Worm (Caenorhabditis elegans): ENCODE results near the gene clec-41.
"Not testable (repeated sequence)": the region's sequence is repeated elsewhere in the genome, so short reads cannot be mapped to it uniquely, and the experiment has no call there.

clec-41 gene

DNA sequence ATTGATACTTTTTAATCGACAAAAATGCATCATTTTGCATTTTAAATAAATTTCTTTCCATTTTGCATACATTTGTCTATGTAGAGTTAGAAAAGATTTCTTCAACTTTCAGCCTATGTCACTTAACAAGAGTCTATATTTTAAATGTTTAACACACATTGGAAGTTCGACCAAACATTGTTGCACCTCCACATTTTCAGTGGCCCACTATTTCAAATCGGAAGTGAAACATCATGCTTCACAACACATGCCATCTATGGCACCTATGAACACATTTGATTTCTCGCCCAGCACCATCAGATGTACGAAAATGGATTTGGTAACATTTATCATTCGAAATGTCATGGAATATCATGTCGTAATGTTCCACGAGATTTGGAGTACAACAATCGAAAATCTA, 780 bp upstream of the clec-41 start, which contains the start of gene dhc-3:
dhc-3 (plus strand) TSS at position 301 of the 400 bp plus-strand sequence.
- TF ChIP-seq attf-3 (GFP tag; conservative IDR thresholded peaks at IDR 0.05), result no peak
- TF ChIP-seq lin-35 (GFP tag; optimal IDR thresholded peaks at IDR 0.05), result no peak
- no peak for TF ChIP-seq pbrm-1 (GFP tag; IDR thresholded peaks at IDR 0.05)
- TF ChIP-seq let-607 (tag; optimal IDR thresholded peaks at IDR 0.05), result no peak
- TF ChIP-seq T26A5.8 (tag; optimal IDR thresholded peaks at IDR 0.05), result no peak
- TF ChIP-seq hrde-1 (tag; optimal IDR thresholded peaks at IDR 0.05; ENCODE audit: borderline replicate concordance), result no peak
- TF ChIP-seq hlh-12 (tag; optimal IDR thresholded peaks at IDR 0.05), result no peak
- no peak for TF ChIP-seq efl-1 (GFP tag; optimal IDR thresholded peaks at IDR 0.05)
- no peak for TF ChIP-seq nhr-90 (tag; optimal IDR thresholded peaks at IDR 0.05)
- TF ChIP-seq nhr-120 (GFP tag; IDR thresholded peaks at IDR 0.05), result no peak
- no peak for TF ChIP-seq ccch-3 (GFP tag; optimal IDR thresholded peaks at IDR 0.05)
- TF ChIP-seq dpff-1 (tag; optimal IDR thresholded peaks at IDR 0.05), result no peak
- no peak for TF ChIP-seq Y56A3A.18 (GFP tag; IDR thresholded peaks at IDR 0.05)
- no peak for TF ChIP-seq C17E4.6 (GFP tag; IDR thresholded peaks at IDR 0.05)
- TF ChIP-seq F22D6.2 (tag; optimal IDR thresholded peaks at IDR 0.05), result no peak
- no peak for TF ChIP-seq lir-1 (GFP tag; conservative IDR thresholded peaks at IDR 0.05)

- not testable (repeated sequence) for TF ChIP-seq ceh-79 (tag; optimal IDR thresholded peaks at IDR 0.05); hlh-26 (GFP tag; conservative IDR thresholded peaks at IDR 0.05); tbx-9 (tag; optimal IDR thresholded peaks at IDR 0.05; ENCODE audit: borderline replicate concordance)
These were observed 3.1 kb downstream of the clec-41 start, which contains the start of gene clec-225 for ce11 chrV:13134786-13135185. TSS of gene clec-225 (minus strand) at chrV:13134886.

- TF ChIP-seq lin-35 (GFP tag; optimal IDR thresholded peaks at IDR 0.05), result no peak
These were observed 4.5 kb downstream of the clec-41 start, which contains the start of gene B0365.9 for ce11 chrV:13133380-13133779. TSS of gene B0365.9 (minus strand) at chrV:13133565.

DNA sequence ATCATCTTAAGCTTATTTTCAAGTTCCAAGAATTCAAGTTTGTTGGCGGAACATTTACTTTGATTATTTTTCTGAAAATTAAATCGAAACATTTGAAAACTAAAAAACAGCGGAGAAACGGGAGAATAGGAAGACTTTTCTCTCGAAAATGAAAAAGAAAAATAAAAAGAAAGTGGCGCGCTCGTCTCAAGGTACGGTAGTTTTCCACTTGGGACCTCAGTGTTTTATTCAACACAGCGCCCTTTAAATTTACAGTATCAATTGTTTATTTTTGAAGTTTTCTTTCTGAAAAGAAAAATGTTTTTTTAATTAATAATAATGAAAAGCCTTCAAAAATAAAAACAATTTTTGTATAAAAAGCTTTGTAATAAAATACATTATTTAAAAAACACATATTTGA, 6.4 kb downstream of the clec-41 start:
- TF ChIP-seq C06A6.2 (GFP tag; conservative IDR thresholded peaks at IDR 0.05) (no peak), B0035.1 (tag; optimal IDR thresholded peaks at IDR 0.05) (no peak), rpc-1 (optimal IDR thresholded peaks at IDR 0.05) (no peak), rpc-1 (tag; optimal IDR thresholded peaks at IDR 0.05) (no peak), nhr-179 (tag; optimal IDR thresholded peaks at IDR 0.05) (no peak), B0019.2 (GFP tag; conservative IDR thresholded peaks at IDR 0.05) (0 out of 2 replicates have a peak, but pooled peaks have one; percentile 11), egl-44 (GFP tag; IDR thresholded peaks at IDR 0.05) (no peak), chd-7 (tag; optimal IDR thresholded peaks at IDR 0.05) (no peak), mxl-1 (tag; optimal IDR thresholded peaks at IDR 0.05) (no peak), Y53G8AR.9 (GFP tag; conservative IDR thresholded peaks at IDR 0.05) (peak; percentile 39; the same call in 1 of the 2 replicates), let-526 (GFP tag; IDR thresholded peaks at IDR 0.05) (no peak), nhr-80 (tag; optimal IDR thresholded peaks at IDR 0.05) (no peak), atf-7 (tag; optimal IDR thresholded peaks at IDR 0.05) (no peak), xnd-1 (tag; optimal IDR thresholded peaks at IDR 0.05) (peak; percentile 85), attf-3 (GFP tag; conservative IDR thresholded peaks at IDR 0.05) (peak; percentile 63), madf-6 (GFP tag; IDR thresholded peaks at IDR 0.05) (peak; percentile 93), ztf-26 (tag; optimal IDR thresholded peaks at IDR 0.05) (no peak), egrh-3 (GFP tag; IDR thresholded peaks at IDR 0.05) (no peak), dpl-1 (GFP tag; optimal IDR thresholded peaks at IDR 0.05) (peak; percentile 50), pbrm-1 (GFP tag; IDR thresholded peaks at IDR 0.05) (peak; percentile 32; the same call in 1 of the 2 replicates), rcor-1 (GFP tag; IDR thresholded peaks at IDR 0.05) (no peak), unc-130 (GFP tag; optimal IDR thresholded peaks at IDR 0.05) (peak; percentile 61), lsl-1 (GFP tag; optimal IDR thresholded peaks at IDR 0.05) (peak; percentile 97), D2030.7 (GFP tag; IDR thresholded peaks at IDR 0.05) (peak; percentile 88), zim-3 (tag; optimal IDR thresholded peaks at IDR 0.05) (no peak), madf-8 (GFP tag; conservative IDR thresholded peaks at IDR 0.05) (peak; percentile 84), K12H6.12 (tag; optimal IDR thresholded peaks at IDR 0.05) (no peak), tbp1 (GFP tag; optimal IDR thresholded peaks at IDR 0.05) (no peak)

All from whole organism, young adult.